Worm (Caenorhabditis elegans): ENCODE results near the gene srj-8.

Gene srj-8

DNA sequence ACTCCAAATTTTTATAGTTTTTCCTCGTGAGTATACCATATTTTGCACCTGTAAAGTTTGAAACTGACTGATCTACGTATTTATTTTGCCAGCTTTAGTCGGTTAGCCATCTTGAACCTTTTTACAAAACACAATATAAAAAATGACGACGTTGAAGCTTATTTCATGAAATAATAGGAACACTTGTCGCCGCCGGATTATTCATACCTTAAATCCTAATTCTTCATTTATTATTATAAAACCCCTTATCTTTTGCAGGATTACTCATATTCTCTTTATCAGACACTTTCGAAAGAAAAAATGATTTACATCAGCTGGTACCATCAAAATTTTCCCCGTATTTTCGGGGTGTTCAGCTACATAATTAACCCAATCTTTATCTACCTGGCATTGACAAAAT is at the start of gene srj-8:
srj-8 (plus strand) TSS at position 301 of the 400 bp plus-strand sequence.
- no peak for TF ChIP-seq lin-15B (tag; optimal IDR thresholded peaks at IDR 0.05)
- TF ChIP-seq ZK546.5 (tag; optimal IDR thresholded peaks at IDR 0.05) = no peak
- TF ChIP-seq nfya-1 (tag; optimal IDR thresholded peaks at IDR 0.05; ENCODE audit: insufficient read depth) = no peak
- no peak for TF ChIP-seq ztf-11 (tag; optimal IDR thresholded peaks at IDR 0.05)
- no peak for TF ChIP-seq ama-1 (optimal IDR thresholded peaks at IDR 0.05)
- TF ChIP-seq nhr-28 (tag; optimal IDR thresholded peaks at IDR 0.05) = no peak
- no peak for TF ChIP-seq lsy-12 (tag; optimal IDR thresholded peaks at IDR 0.05)
- TF ChIP-seq nhr-77 (tag; optimal IDR thresholded peaks at IDR 0.05) = no peak
- no peak for TF ChIP-seq egl-5 (tag; optimal IDR thresholded peaks at IDR 0.05)
- no peak for TF ChIP-seq skn-1 (tag; optimal IDR thresholded peaks at IDR 0.05)
- no peak for TF ChIP-seq fos-1 (tag; optimal IDR thresholded peaks at IDR 0.05)

- TF ChIP-seq ztf-4 (tag; optimal IDR thresholded peaks at IDR 0.05) = no peak
- TF ChIP-seq pqm-1 (tag; optimal IDR thresholded peaks at IDR 0.05) = no peak
- no peak for TF ChIP-seq nhr-43 (tag; optimal IDR thresholded peaks at IDR 0.05; ENCODE audit: poor library complexity, severe bottlenecking)
- no peak for TF ChIP-seq nhr-76 (tag; optimal IDR thresholded peaks at IDR 0.05)
- TF ChIP-seq unc-62 (GFP tag; optimal IDR thresholded peaks at IDR 0.05) = no peak
- no peak for TF ChIP-seq daf-12 (tag; optimal IDR thresholded peaks at IDR 0.05)
These were observed 47.3 kb upstream of the srj-8 start, which contains the start of gene K08D9.4 for ce11 chrV:3200323-3200722. Gene K08D9.4 (minus strand): TSS chrV:3200423.

ce11 chrV:3204433-3204832 is 43.2 kb upstream of the srj-8 start:
- TF ChIP-seq egl-27 (tag; optimal IDR thresholded peaks at IDR 0.05) (no peak), nhr-67 (tag; optimal IDR thresholded peaks at IDR 0.05) (no peak), ztf-4 (tag; optimal IDR thresholded peaks at IDR 0.05) (no peak), lsy-12 (tag; optimal IDR thresholded peaks at IDR 0.05) (no peak), unc-39 (tag; optimal IDR thresholded peaks at IDR 0.05) (no peak), mdl-1 (tag; optimal IDR thresholded peaks at IDR 0.05) (no peak), ceh-16 (tag; optimal IDR thresholded peaks at IDR 0.05) (no peak), fos-1 (tag; optimal IDR thresholded peaks at IDR 0.05) (no peak), unc-62 (GFP tag; optimal IDR thresholded peaks at IDR 0.05) (no peak), nhr-25 (tag; optimal IDR thresholded peaks at IDR 0.05) (no peak), ceh-28 (tag; optimal IDR thresholded peaks at IDR 0.05) (no peak), nhr-77 (tag; optimal IDR thresholded peaks at IDR 0.05) (no peak), lin-15B (tag; optimal IDR thresholded peaks at IDR 0.05) (no peak), ztf-11 (tag; optimal IDR thresholded peaks at IDR 0.05) (no peak), nhr-43 (tag; optimal IDR thresholded peaks at IDR 0.05; ENCODE audit: poor library complexity, severe bottlenecking) (no peak), ama-1 (optimal IDR thresholded peaks at IDR 0.05) (no peak), lin-39 (tag; optimal IDR thresholded peaks at IDR 0.05) (no peak)

- TF ChIP-seq unc-62 (GFP tag; optimal IDR thresholded peaks at IDR 0.05) = no peak
- TF ChIP-seq ceh-82 (tag; optimal IDR thresholded peaks at IDR 0.05) = no peak
- TF ChIP-seq daf-12 (tag; optimal IDR thresholded peaks at IDR 0.05) = no peak
- TF ChIP-seq ama-1 (optimal IDR thresholded peaks at IDR 0.05) = no peak
These were observed 38.7 kb upstream of the srj-8 start for ce11 chrV:3208940-3209339.

- TF ChIP-seq tbx-2 (tag; optimal IDR thresholded peaks at IDR 0.05) (no peak), ZK546.5 (tag; optimal IDR thresholded peaks at IDR 0.05) (no peak), lsy-12 (tag; optimal IDR thresholded peaks at IDR 0.05) (no peak), elt-3 (tag; optimal IDR thresholded peaks at IDR 0.05) (no peak), fkh-2 (tag; optimal IDR thresholded peaks at IDR 0.05) (no peak), unc-39 (tag; optimal IDR thresholded peaks at IDR 0.05) (no peak)
These were observed 37.5 kb upstream of the srj-8 start, which contains the start of gene apx-1 for ce11 chrV:3210147-3210546. Gene apx-1 (plus strand): TSS chrV:3210196.

ce11 chrV:3218604-3219003 is 29.0 kb upstream of the srj-8 start:
- TF ChIP-seq nhr-12 (tag; optimal IDR thresholded peaks at IDR 0.05) (no peak), unc-39 (tag; optimal IDR thresholded peaks at IDR 0.05) (no peak), ama-1 (optimal IDR thresholded peaks at IDR 0.05) (no peak), nhr-237 (tag; optimal IDR thresholded peaks at IDR 0.05) (no peak), nhr-43 (tag; optimal IDR thresholded peaks at IDR 0.05; ENCODE audit: poor library complexity, severe bottlenecking) (no peak), nhr-25 (tag; optimal IDR thresholded peaks at IDR 0.05) (no peak), nhr-67 (tag; optimal IDR thresholded peaks at IDR 0.05) (no peak), pha-4 (tag; optimal IDR thresholded peaks at IDR 0.05) (no peak), nhr-23 (tag; optimal IDR thresholded peaks at IDR 0.05) (no peak), ztf-4 (tag; optimal IDR thresholded peaks at IDR 0.05) (no peak), unc-62 (GFP tag; optimal IDR thresholded peaks at IDR 0.05) (no peak), ZK546.5 (tag; optimal IDR thresholded peaks at IDR 0.05) (no peak), fkh-10 (GFP tag; optimal IDR thresholded peaks at IDR 0.05) (no peak)

Data from whole organism, L3 larva.